Fruit fly (Drosophila melanogaster) whole organism, embryonic: ENCODE measurements around the gene nAChRalpha2.

Experiments
- CG10321 ChIP-seq: fragments of 200-800 bp; sonication (Bioruptor generic); IDR thresholded peaks from 2 replicates; pipeline ENCODE4 v1.3.6; 2022; ENCODE audit warnings: missing biosample characterization, missing genetic modification characterization
- CG12744 ChIP-seq: fragments of 200-800 bp; sonication (Bioruptor generic); optimal IDR thresholded peaks from 2 replicates; lab custom pipeline; 2016; ENCODE audit warnings: missing biosample characterization, missing genetic modification characterization
- CG13123 ChIP-seq: fragments of 200-800 bp; sonication (Bioruptor generic); optimal IDR thresholded peaks from 2 replicates; lab custom pipeline; 2016; ENCODE audit warnings: missing biosample characterization, missing genetic modification characterization
- CG13296 ChIP-seq: fragments of 200-800 bp; sonication (Bioruptor generic); optimal IDR thresholded peaks from 3 replicates; lab custom pipeline; 2018; ENCODE audit warnings: missing biosample characterization, mild to moderate bottlenecking, missing genetic modification characterization
- CG14014 ChIP-seq: fragments of 200-800 bp; sonication (Bioruptor generic); IDR thresholded peaks from 2 replicates; pipeline ENCODE4 v1.3.6; 2022; ENCODE audit warnings: missing biosample characterization, missing genetic modification characterization
- CG15269 ChIP-seq: fragments of 200-800 bp; sonication (Bioruptor generic); optimal IDR thresholded peaks from 2 replicates; lab custom pipeline; 2018; ENCODE audit warnings: missing biosample characterization, mild to moderate bottlenecking, missing genetic modification characterization, moderate library complexity
- CG16815 ChIP-seq: fragments of 200-800 bp; sonication (Bioruptor generic); optimal IDR thresholded peaks from 3 replicates; lab custom pipeline; 2017; ENCODE audit warnings: missing biosample characterization, mild to moderate bottlenecking, missing genetic modification characterization
- CG17568 ChIP-seq: fragments of 200-800 bp; sonication (Bioruptor generic); optimal IDR thresholded peaks from 2 replicates; lab custom pipeline; 2018; ENCODE audit warnings: missing biosample characterization, mild to moderate bottlenecking, missing genetic modification characterization, moderate library complexity
- CG18262 ChIP-seq: fragments of 200-800 bp; optimal IDR thresholded peaks from 3 replicates; lab custom pipeline; 2019; ENCODE audit warnings: missing biosample characterization, mild to moderate bottlenecking, missing genetic modification characterization, moderate library complexity
- CG2712 ChIP-seq: fragments of 200-800 bp; optimal IDR thresholded peaks from 3 replicates; lab custom pipeline; 2019; ENCODE audit warnings: missing biosample characterization, mild to moderate bottlenecking, missing genetic modification characterization, moderate library complexity
- CG3281 ChIP-seq: fragments of 200-800 bp; sonication (Bioruptor generic); optimal IDR thresholded peaks from 3 replicates; lab custom pipeline; 2017; ENCODE audit warnings: missing biosample characterization, mild to moderate bottlenecking, missing genetic modification characterization
- CG34376 ChIP-seq: fragments of 200-800 bp; sonication (Bioruptor generic); optimal IDR thresholded peaks from 2 replicates; lab custom pipeline; 2018; ENCODE audit warnings: missing biosample characterization, mild to moderate bottlenecking, missing genetic modification characterization
- CG4820 ChIP-seq: fragments of 200-800 bp; sonication (Bioruptor generic); optimal IDR thresholded peaks from 3 replicates; lab custom pipeline; 2016; ENCODE audit warnings: missing biosample characterization, missing genetic modification characterization
- CG6683 ChIP-seq: fragments of 200-800 bp; sonication (Bioruptor generic); optimal IDR thresholded peaks from 2 replicates; lab custom pipeline; 2017; ENCODE audit warnings: missing biosample characterization, mild to moderate bottlenecking, missing genetic modification characterization, missing genetic modification reagents
- CG6854 ChIP-seq: fragments of 200-800 bp; sonication (Bioruptor generic); optimal IDR thresholded peaks from 3 replicates; lab custom pipeline; 2017; ENCODE audit warnings: missing biosample characterization, mild to moderate bottlenecking, missing genetic modification characterization
- CG7839 ChIP-seq: fragments of 200-800 bp; sonication (Bioruptor generic); optimal IDR thresholded peaks from 3 replicates; lab custom pipeline; 2018; ENCODE audit warnings: missing biosample characterization, mild to moderate bottlenecking, missing genetic modification characterization, moderate library complexity
- CG8478 ChIP-seq: fragments of >200 bp; optimal IDR thresholded peaks from 2 replicates; lab custom pipeline; 2018
- CG8924 ChIP-seq: fragments of 200-800 bp; optimal IDR thresholded peaks from 3 replicates; lab custom pipeline; 2019; ENCODE audit warnings: missing biosample characterization, mild to moderate bottlenecking, missing genetic modification characterization, moderate library complexity
- CG9609 ChIP-seq: fragments of 200-800 bp; sonication (Bioruptor generic); optimal IDR thresholded peaks from 3 replicates; lab custom pipeline; 2016; ENCODE audit warnings: missing biosample characterization, missing genetic modification characterization
- CG9817 ChIP-seq: fragments of 200-800 bp; sonication (Bioruptor generic); optimal IDR thresholded peaks from 2 replicates; lab custom pipeline; 2018; ENCODE audit warnings: missing biosample characterization, mild to moderate bottlenecking, missing genetic modification characterization, moderate library complexity
- CG9932 ChIP-seq: fragments of 200-800 bp; sonication (Bioruptor generic); IDR thresholded peaks from 2 replicates; pipeline ENCODE4 v1.3.6; 2022; ENCODE audit warnings: missing biosample characterization, missing genetic modification characterization
- Deaf1 ChIP-seq: fragments of 200-800 bp; optimal IDR thresholded peaks from 3 replicates; lab custom pipeline; 2019; ENCODE audit warnings: missing biosample characterization, mild to moderate bottlenecking, missing genetic modification characterization, moderate library complexity
- Doc3 ChIP-seq: fragments of 200-800 bp; sonication (Bioruptor generic); IDR thresholded peaks from 3 replicates; pipeline ENCODE4 v1.3.6; 2022; ENCODE audit warnings: missing biosample characterization, missing genetic modification characterization; ENCODE audit not compliant: partially characterized antibody
- HHEX ChIP-seq: fragments of 200-800 bp; sonication (Bioruptor generic); optimal IDR thresholded peaks from 3 replicates; lab custom pipeline; 2017; ENCODE audit warnings: missing biosample characterization, mild to moderate bottlenecking, missing genetic modification characterization, missing genetic modification reagents
- Hmx ChIP-seq: fragments of 200-800 bp; sonication (Bioruptor generic); optimal IDR thresholded peaks from 2 replicates; lab custom pipeline; 2016; ENCODE audit warnings: missing biosample characterization, missing genetic modification characterization
- Med ChIP-seq: fragments of 200-800 bp; sonication (Bioruptor generic); peaks from one replicate; lab custom pipeline; 2016; ENCODE audit warnings: missing biosample characterization, missing genetic modification characterization, mild to moderate bottlenecking, inconsistent platforms, moderate library complexity
- Oli ChIP-seq: fragments of 200-800 bp; sonication (Bioruptor generic); optimal IDR thresholded peaks from 2 replicates; lab custom pipeline; 2018; ENCODE audit warnings: missing biosample characterization, mild to moderate bottlenecking, missing genetic modification characterization, moderate library complexity
- PHDP ChIP-seq: fragments of 200-800 bp; sonication (Bioruptor generic); optimal IDR thresholded peaks from 3 replicates; lab custom pipeline; 2018; ENCODE audit warnings: missing biosample characterization, mild to moderate bottlenecking, missing genetic modification characterization, moderate library complexity
- Vsx1 ChIP-seq: fragments of 200-800 bp; sonication (Bioruptor generic); optimal IDR thresholded peaks from 2 replicates; lab custom pipeline; 2017; ENCODE audit warnings: missing biosample characterization, mild to moderate bottlenecking, missing genetic modification characterization, missing genetic modification reagents
- ash1 ChIP-seq: fragments of 200-800 bp; sonication (Bioruptor generic); optimal IDR thresholded peaks from 2 replicates; lab custom pipeline; 2018; ENCODE audit warnings: missing biosample characterization, mild to moderate bottlenecking, missing genetic modification characterization
- cwo ChIP-seq: fragments of 200-800 bp; sonication (Bioruptor generic); optimal IDR thresholded peaks from 3 replicates; lab custom pipeline; 2017; ENCODE audit warnings: missing biosample characterization, missing genetic modification characterization, mild to moderate bottlenecking, moderate library complexity, missing genetic modification reagents
- dati ChIP-seq: fragments of 200-800 bp; sonication (Bioruptor generic); IDR thresholded peaks from 2 replicates; pipeline ENCODE4 v1.3.6; 2022; ENCODE audit warnings: missing biosample characterization, missing genetic modification characterization
- dmrt99B ChIP-seq: fragments of 200-800 bp; sonication (Bioruptor generic); optimal IDR thresholded peaks from 2 replicates; lab custom pipeline; 2018; ENCODE audit warnings: missing biosample characterization, mild to moderate bottlenecking, missing genetic modification characterization, moderate library complexity
- dysf ChIP-seq: fragments of 200-800 bp; sonication (Bioruptor generic); IDR thresholded peaks from 3 replicates; pipeline ENCODE4 v1.3.6; 2022; ENCODE audit warnings: missing biosample characterization, missing genetic modification characterization
- gcm2 ChIP-seq: fragments of 200-800 bp; sonication (Bioruptor generic); optimal IDR thresholded peaks from 2 replicates; lab custom pipeline; 2016; ENCODE audit warnings: missing biosample characterization, missing genetic modification characterization
- her ChIP-seq: fragments of 200-800 bp; sonication (Bioruptor generic); optimal IDR thresholded peaks from 2 replicates; lab custom pipeline; 2016; ENCODE audit warnings: missing biosample characterization, missing genetic modification characterization
- kah ChIP-seq: fragments of 200-800 bp; sonication (Bioruptor generic); optimal IDR thresholded peaks from 2 replicates; lab custom pipeline; 2018; ENCODE audit warnings: missing biosample characterization, mild to moderate bottlenecking, missing genetic modification characterization
- klu ChIP-seq: fragments of 200-800 bp; sonication (Bioruptor generic); IDR thresholded peaks from 2 replicates; pipeline ENCODE4 v1.3.6; 2022; ENCODE audit warnings: missing biosample characterization, missing genetic modification characterization
- lab ChIP-seq: fragments of 200-800 bp; sonication (Bioruptor generic); optimal IDR thresholded peaks from 3 replicates; lab custom pipeline; 2017; ENCODE audit warnings: missing biosample characterization, missing genetic modification characterization, mild to moderate bottlenecking, moderate library complexity, missing genetic modification reagents
- lmd ChIP-seq: fragments of 200-800 bp; sonication (Bioruptor generic); IDR thresholded peaks from 2 replicates; pipeline ENCODE4 v1.3.6; 2022; ENCODE audit warnings: missing biosample characterization, missing genetic modification characterization
- luna ChIP-seq: fragments of 200-800 bp; sonication (Bioruptor generic); optimal IDR thresholded peaks from 2 replicates; lab custom pipeline; 2016; ENCODE audit warnings: missing biosample characterization, missing genetic modification characterization
- pan ChIP-seq, 4 experiments: fragments of >200 bp in 3 of 4; fragments of 200-800 bp in 1 of 4; sonication (Bioruptor generic) in 1 of 4; optimal IDR thresholded peaks in 3 of 4; IDR thresholded peaks in 1 of 4; 2 replicates each; pipeline versions ENCODE4 v1.3.6 to Lab custom; 2017 to 2022; ENCODE audit warnings: missing biosample characterization in 2 of 4, missing genetic modification characterization in 2 of 4, mixed read lengths in 1 of 4
- pfk ChIP-seq: fragments of 200-800 bp; sonication (Bioruptor generic); optimal IDR thresholded peaks from 2 replicates; lab custom pipeline; 2018; ENCODE audit warnings: missing biosample characterization, mild to moderate bottlenecking, missing genetic modification characterization, moderate library complexity
- scrt ChIP-seq: fragments of 200-800 bp; sonication (Bioruptor generic); optimal IDR thresholded peaks from 2 replicates; lab custom pipeline; 2018; ENCODE audit warnings: missing biosample characterization, mild to moderate bottlenecking, missing genetic modification characterization, moderate library complexity
- sens-2 ChIP-seq: fragments of 200-800 bp; sonication (Bioruptor generic); IDR thresholded peaks from 2 replicates; pipeline ENCODE4 v1.3.6; 2022; ENCODE audit warnings: missing biosample characterization, missing genetic modification characterization
- stc ChIP-seq: fragments of 200-800 bp; sonication (Bioruptor generic); IDR thresholded peaks from 2 replicates; pipeline ENCODE4 v1.3.6; 2022; ENCODE audit warnings: missing biosample characterization, missing genetic modification characterization
- sug ChIP-seq: fragments of 200-800 bp; optimal IDR thresholded peaks from 2 replicates; lab custom pipeline; 2019; ENCODE audit warnings: missing biosample characterization, mild to moderate bottlenecking, missing genetic modification characterization, moderate library complexity
- wor ChIP-seq: fragments of 200-800 bp; sonication (Bioruptor generic); IDR thresholded peaks from 2 replicates; pipeline ENCODE4 v1.3.6; 2022; ENCODE audit warnings: missing biosample characterization, missing genetic modification characterization
- zfh2 ChIP-seq: fragments of 200-800 bp; sonication (Bioruptor generic); optimal IDR thresholded peaks from 2 replicates; lab custom pipeline; 2016; ENCODE audit warnings: missing biosample characterization, missing genetic modification characterization

Gene nAChRalpha2

dm6 chr3R:24467237-24467636 lies 18.0 kb upstream of the nAChRalpha2 start (continued):
- no peak for TF ChIP-seq klu (GFP tag; lab: Robert Waterston, UW)
- no peak for TF ChIP-seq pan (optimal IDR thresholded peaks at IDR 0.05; lab: Kevin White, UChicago)
- TF ChIP-seq pan (GFP tag; optimal IDR thresholded peaks at IDR 0.05 in 1 of 2, IDR thresholded peaks at IDR 0.05 in 1 of 2): peak in 1 of 2 experiments; percentile 15
- TF ChIP-seq Doc3: no peak
- peak; percentile 30; the same call in 1 of the 2 replicates for TF ChIP-seq CG14014 (GFP tag; lab: Robert Waterston, UW)
- peak; percentile 8 for TF ChIP-seq CG2712 (tag; lab: Kevin White, UChicago)
- TF ChIP-seq CG15269 (tag; lab: Kevin White, UChicago): peak; percentile 45
- TF ChIP-seq CG8924 (tag; lab: Kevin White, UChicago): peak; percentile 14
- peak; percentile 28; the same call in 1 of the 2 replicates for TF ChIP-seq lmd (GFP tag; lab: Robert Waterston, UW)
- TF ChIP-seq dati: no peak
- peak; percentile 47 for TF ChIP-seq scrt (GFP tag; lab: Kevin White, UChicago)
- TF ChIP-seq pfk (GFP tag; lab: Kevin White, UChicago): no peak
- TF ChIP-seq zfh2: no peak
- peak; percentile 72 for TF ChIP-seq lab (GFP tag; lab: Kevin White, UChicago)
- peak; percentile 53 for TF ChIP-seq CG3281 (GFP tag; lab: Kevin White, UChicago)
- TF ChIP-seq luna (GFP tag; lab: Kevin White, UChicago): no peak
- TF ChIP-seq sens-2: no peak
- TF ChIP-seq Oli: peak; percentile 25
- peak; percentile 47 for TF ChIP-seq dmrt99B (tag; lab: Kevin White, UChicago)
- TF ChIP-seq her (GFP tag; lab: Kevin White, UChicago): no peak
- TF ChIP-seq CG12744 (GFP tag; lab: Kevin White, UChicago): no peak
- no peak for TF ChIP-seq Hmx (GFP tag; lab: Kevin White, UChicago)
- TF ChIP-seq CG18262 (tag; lab: Kevin White, UChicago): no peak
- 0 out of 2 replicates have a peak, but pooled peaks have one; percentile 13 for TF ChIP-seq stc (GFP tag; lab: Robert Waterston, UW)
- TF ChIP-seq sug (tag; lab: Kevin White, UChicago): no peak
- TF ChIP-seq gcm2 (GFP tag; lab: Kevin White, UChicago): no peak
- no peak for TF ChIP-seq Med (GFP tag; lab: Kevin White, UChicago)
- no peak for TF ChIP-seq CG13123 (GFP tag; lab: Kevin White, UChicago)
- TF ChIP-seq CG9817 (tag; lab: Kevin White, UChicago): peak; percentile 29
- peak; percentile 2 for TF ChIP-seq Deaf1 (tag; lab: Kevin White, UChicago)
- TF ChIP-seq CG4820 (GFP tag; lab: Kevin White, UChicago): no peak

dm6 chr3R:24469097-24469496 lies 16.1 kb upstream of the nAChRalpha2 start, which contains the start of gene CG31128:
CG31128 (plus strand) TSS chr3R:24469397.
- TF ChIP-seq CG9609 (GFP tag; lab: Kevin White, UChicago): no peak
- no peak for TF ChIP-seq CG8478 (lab: Kevin White, UChicago)
- TF ChIP-seq CG10321: no peak
- TF ChIP-seq CG17568 (GFP tag; lab: Kevin White, UChicago): no peak
- TF ChIP-seq wor: no peak
- TF ChIP-seq CG16815 (GFP tag; lab: Kevin White, UChicago): no peak

dm6 chr3R:24474760-24475159 lies 10.5 kb upstream of the nAChRalpha2 start:
- TF ChIP-seq CG8924 (tag; lab: Kevin White, UChicago): peak; percentile 13
- peak; percentile 43 for TF ChIP-seq CG13296 (GFP tag; lab: Kevin White, UChicago)
- TF ChIP-seq lab (GFP tag; lab: Kevin White, UChicago): peak; percentile 80
- peak; percentile 25 for TF ChIP-seq cwo (GFP tag; lab: Kevin White, UChicago)
- peak; percentile 10 for TF ChIP-seq CG6683 (GFP tag; lab: Kevin White, UChicago)
- peak; percentile 11 for TF ChIP-seq HHEX (GFP tag; lab: Kevin White, UChicago)
- no peak for TF ChIP-seq kah (GFP tag; lab: Kevin White, UChicago)
- peak; percentile 18; the same call in 1 of the 2 replicates for TF ChIP-seq CG9932 (GFP tag; lab: Robert Waterston, UW)
- 0 out of 3 replicates have a peak, but pooled peaks have one; percentile 51 for TF ChIP-seq dysf (GFP tag; lab: Robert Waterston, UW)
- TF ChIP-seq CG7839 (tag; lab: Kevin White, UChicago): peak; percentile 6
- peak; percentile 25 for TF ChIP-seq PHDP (tag; lab: Kevin White, UChicago)
- TF ChIP-seq CG6854 (GFP tag; lab: Kevin White, UChicago): peak; percentile 26
- TF ChIP-seq Vsx1 (GFP tag; lab: Kevin White, UChicago): no peak
- TF ChIP-seq CG34376: peak; percentile 42
- TF ChIP-seq ash1: no peak
